Worm (Caenorhabditis elegans) whole organism, L4 larva: ENCODE measurements around the gene Y7A5A.2.

Experiments
- F49E8.2 ChIP-seq: sonication (generic microtip); optimal IDR thresholded peaks from 2 replicates; lab custom pipeline; 2016; ENCODE audit warnings: missing compliant biosample characterization, mild to moderate bottlenecking, missing genetic modification characterization, borderline replicate concordance
- T20F7.1 ChIP-seq: fragments of 200-800 bp; sonication (Bioruptor generic); optimal IDR thresholded peaks from 2 replicates; lab custom pipeline; 2018; ENCODE audit warnings: mild to moderate bottlenecking, missing genetic modification characterization, missing compliant biosample characterization
- aha-1 ChIP-seq: fragments of 150-350 bp; peaks from one replicate; lab custom pipeline; 2014; ENCODE audit warnings: missing biosample characterization, missing genetic modification characterization
- ceh-32 ChIP-seq: sonication (generic microtip); optimal IDR thresholded peaks from 2 replicates; lab custom pipeline; 2016; ENCODE audit warnings: mild to moderate bottlenecking, missing genetic modification characterization, missing compliant biosample characterization; ENCODE audit not compliant: poor library complexity
- ceh-44 ChIP-seq: fragments of 200-800 bp; sonication (Bioruptor generic); IDR thresholded peaks from 2 replicates; pipeline ENCODE4 v1.3.6; 2022; ENCODE audit warnings: missing genetic modification reagents, missing genetic modification characterization, missing compliant biosample characterization
- ces-1 ChIP-seq: fragments of 150-350 bp; sonication (generic microtip); optimal IDR thresholded peaks from 4 replicates; lab custom pipeline; 2014; ENCODE audit warnings: missing biosample characterization, missing genetic modification reagents, missing genetic modification characterization
- ctbp-1 ChIP-seq: fragments of 200-800 bp; sonication (Bioruptor generic); IDR thresholded peaks from 2 replicates; pipeline ENCODE4 v1.3.6; 2022; ENCODE audit warnings: missing genetic modification reagents, missing genetic modification characterization, missing compliant biosample characterization
- daf-16 ChIP-seq, 3 experiments: sonication (generic microtip); optimal IDR thresholded peaks; 2 replicates each; lab custom pipeline; 2016 to 2017; ENCODE audit warnings: missing genetic modification characterization in 3 of 3, missing genetic modification reagents in 3 of 3, mild to moderate bottlenecking in 2 of 3, missing compliant biosample characterization in 2 of 3, missing biosample characterization in 1 of 3, moderate library complexity in 1 of 3
- daf-19 ChIP-seq: fragments of 200-800 bp; sonication (Bioruptor generic); conservative IDR thresholded peaks from 2 replicates; pipeline ENCODE4 v1.3.6; 2022; ENCODE audit warnings: missing genetic modification characterization, missing compliant biosample characterization
- dmd-9 ChIP-seq: fragments of 200-800 bp; sonication (Bioruptor generic); IDR thresholded peaks from 2 replicates; pipeline ENCODE4 v1.3.6; 2022; ENCODE audit warnings: missing genetic modification reagents, missing genetic modification characterization, missing compliant biosample characterization
- dpl-1 ChIP-seq: fragments of 150-350 bp; optimal IDR thresholded peaks from 2 replicates; lab custom pipeline; 2014; ENCODE audit warnings: missing biosample characterization, missing genetic modification reagents, missing genetic modification characterization
- dve-1 ChIP-seq: sonication (generic microtip); optimal IDR thresholded peaks from 2 replicates; lab custom pipeline; 2017; ENCODE audit warnings: antibody characterized with exemption, mild to moderate bottlenecking, missing genetic modification characterization, missing compliant biosample characterization; ENCODE audit not compliant: insufficient read depth
- egl-43 ChIP-seq: fragments of 200-800 bp; sonication (Bioruptor generic); IDR thresholded peaks from 2 replicates; pipeline ENCODE4 v1.3.6; 2022; ENCODE audit warnings: missing genetic modification reagents, missing genetic modification characterization, missing compliant biosample characterization
- fos-1 ChIP-seq: fragments of 150-350 bp; optimal IDR thresholded peaks from 2 replicates; lab custom pipeline; 2014; ENCODE audit warnings: missing biosample characterization, missing genetic modification characterization
- hlh-11 ChIP-seq: fragments of 200-800 bp; sonication (Bioruptor generic); optimal IDR thresholded peaks from 2 replicates; lab custom pipeline; 2018; ENCODE audit warnings: mild to moderate bottlenecking, missing genetic modification characterization, missing compliant biosample characterization
- hlh-30 ChIP-seq: sonication (generic microtip); optimal IDR thresholded peaks from 2 replicates; lab custom pipeline; 2017; ENCODE audit warnings: antibody characterized with exemption, mild to moderate bottlenecking, missing genetic modification characterization, missing compliant biosample characterization; ENCODE audit not compliant: insufficient read depth
- hmg-1.1 ChIP-seq: fragments of 200-800 bp; sonication (Bioruptor generic); IDR thresholded peaks from 2 replicates; pipeline ENCODE4 v1.3.6; 2022; ENCODE audit warnings: missing genetic modification reagents, missing genetic modification characterization, missing compliant biosample characterization
- lin-13 ChIP-seq: fragments of 150-350 bp; optimal IDR thresholded peaks from 2 replicates; lab custom pipeline; 2014; ENCODE audit warnings: missing biosample characterization, missing genetic modification reagents, missing genetic modification characterization
- lin-15B ChIP-seq: fragments of 150-350 bp; sonication (generic microtip); optimal IDR thresholded peaks from 3 replicates; lab custom pipeline; 2014; ENCODE audit warnings: missing biosample characterization, missing genetic modification characterization
- lir-3 ChIP-seq: sonication (generic microtip); optimal IDR thresholded peaks from 2 replicates; lab custom pipeline; 2016; ENCODE audit warnings: mild to moderate bottlenecking, missing genetic modification characterization, missing compliant biosample characterization
- madf-9 ChIP-seq: fragments of 200-800 bp; sonication (Bioruptor generic); conservative IDR thresholded peaks from 2 replicates; pipeline ENCODE4 v1.3.6; 2022; ENCODE audit warnings: missing genetic modification reagents, missing genetic modification characterization, missing compliant biosample characterization
- mdl-1 ChIP-seq, 2 experiments: fragments of 150-350 bp in 1 of 2; sonication (generic microtip) in 1 of 2; optimal IDR thresholded peaks; 2 replicates each; lab custom pipeline; 2014 to 2017; ENCODE audit warnings: missing biosample characterization in 2 of 2, missing genetic modification characterization in 2 of 2
- mep-1 ChIP-seq: fragments of 150-350 bp; sonication (generic microtip); optimal IDR thresholded peaks from 3 replicates; lab custom pipeline; 2014; ENCODE audit warnings: missing biosample characterization, missing genetic modification characterization
- nhr-11 ChIP-seq: fragments of 150-350 bp; optimal IDR thresholded peaks from 2 replicates; lab custom pipeline; 2014; ENCODE audit warnings: missing biosample characterization, missing genetic modification characterization
- nhr-28 ChIP-seq: fragments of 150-350 bp; optimal IDR thresholded peaks from 2 replicates; lab custom pipeline; 2014; ENCODE audit warnings: missing biosample characterization, missing genetic modification characterization
- nhr-41 ChIP-seq: fragments of 200-800 bp; sonication (Bioruptor generic); IDR thresholded peaks from 2 replicates; pipeline ENCODE4 v1.3.6; 2022; ENCODE audit warnings: missing genetic modification reagents, missing genetic modification characterization, missing compliant biosample characterization
- nhr-42 ChIP-seq: fragments of 200-800 bp; sonication (Bioruptor generic); IDR thresholded peaks from 2 replicates; pipeline ENCODE4 v1.3.6; 2022; ENCODE audit warnings: missing genetic modification characterization, missing compliant biosample characterization
- nhr-48 ChIP-seq: sonication (generic microtip); optimal IDR thresholded peaks from 2 replicates; lab custom pipeline; 2016; ENCODE audit warnings: mild to moderate bottlenecking, missing genetic modification characterization, missing compliant biosample characterization
- nhr-77 ChIP-seq: fragments of 150-350 bp; optimal IDR thresholded peaks from 2 replicates; lab custom pipeline; 2014; ENCODE audit warnings: missing biosample characterization, missing genetic modification characterization
- pha-4 ChIP-seq, 2 experiments: fragments of 150-350 bp in 1 of 2; fragments of 200-800 bp in 1 of 2; sonication (Bioruptor generic) in 1 of 2; IDR thresholded peaks in 1 of 2; optimal IDR thresholded peaks in 1 of 2; 2 replicates each; pipeline versions ENCODE4 v1.3.6 to Lab custom; 2014 to 2022; ENCODE audit warnings: missing genetic modification characterization in 2 of 2, missing genetic modification reagents in 2 of 2, missing biosample characterization in 1 of 2, missing compliant biosample characterization in 1 of 2
- set-16 ChIP-seq: fragments of 200-800 bp; sonication (Bioruptor generic); IDR thresholded peaks from 2 replicates; pipeline ENCODE4 v1.3.6; 2022; ENCODE audit warnings: missing genetic modification reagents, missing genetic modification characterization, missing compliant biosample characterization
- skn-1 ChIP-seq: fragments of 150-350 bp; optimal IDR thresholded peaks from 2 replicates; lab custom pipeline; 2014; ENCODE audit warnings: missing biosample characterization, missing genetic modification characterization
- spr-3 ChIP-seq: fragments of 200-800 bp; sonication (Bioruptor generic); optimal IDR thresholded peaks from 2 replicates; lab custom pipeline; 2018; ENCODE audit warnings: mild to moderate bottlenecking, missing genetic modification characterization, missing compliant biosample characterization
- tag-97 ChIP-seq: fragments of 200-800 bp; sonication (Bioruptor generic); IDR thresholded peaks from 2 replicates; pipeline ENCODE4 v1.3.6; 2022; ENCODE audit warnings: missing genetic modification characterization, missing compliant biosample characterization
- tra-1 ChIP-seq: fragments of 200-800 bp; sonication (Bioruptor generic); IDR thresholded peaks from 2 replicates; pipeline ENCODE4 v1.3.6; 2022; ENCODE audit warnings: missing genetic modification reagents, missing genetic modification characterization, missing compliant biosample characterization
- unc-62 ChIP-seq, 3 experiments: fragments of 150-350 bp in 1 of 3; sonication (generic microtip); optimal IDR thresholded peaks in 2 of 3; peaks in 1 of 3; 1 replicate in 1 of 3; 2 replicates in 2 of 3; lab custom pipeline; 2014 to 2017; ENCODE audit warnings: missing biosample characterization in 3 of 3, missing genetic modification characterization in 3 of 3, missing genetic modification reagents in 3 of 3, missing genotype in 1 of 3
- zag-1 ChIP-seq: fragments of 150-350 bp; optimal IDR thresholded peaks from 2 replicates; lab custom pipeline; 2014; ENCODE audit warnings: missing biosample characterization, missing genetic modification characterization
- zfp-3 ChIP-seq: fragments of 200-800 bp; sonication (Bioruptor generic); conservative IDR thresholded peaks from 2 replicates; pipeline ENCODE4 v1.3.6; 2022; ENCODE audit warnings: missing genetic modification reagents, missing genetic modification characterization, missing compliant biosample characterization
- zip-2 ChIP-seq: fragments of 150-350 bp; optimal IDR thresholded peaks from 2 replicates; lab custom pipeline; 2014; ENCODE audit warnings: missing biosample characterization, missing genetic modification characterization
- ztf-7 ChIP-seq: fragments of 150-350 bp; optimal IDR thresholded peaks from 2 replicates; lab custom pipeline; 2014; ENCODE audit warnings: missing biosample characterization, missing genetic modification characterization

The Y7A5A.2 gene

DNA sequence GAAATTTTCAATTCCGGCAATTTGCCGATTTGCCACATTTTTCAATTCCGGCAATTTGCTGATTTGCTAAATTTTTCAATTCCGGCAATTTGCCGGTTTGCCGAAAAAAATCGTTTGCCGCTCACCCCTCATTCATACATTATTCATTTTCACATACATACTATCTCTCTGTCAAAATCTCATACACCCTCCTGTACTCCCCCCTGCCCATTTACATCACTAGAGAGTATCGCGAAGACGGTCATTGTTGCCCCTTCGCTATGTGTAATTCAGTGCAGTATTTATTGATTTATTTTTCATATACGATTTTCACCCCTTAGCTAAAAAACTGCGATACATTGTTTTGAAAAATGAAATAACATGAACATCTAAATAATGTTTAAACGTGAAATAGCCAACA, 36.1 kb downstream of the Y7A5A.2 start (continued):
- peak; percentile 85 for TF ChIP-seq zip-2
- peak; percentile 11 for TF ChIP-seq dpl-1 (GFP tag; lab: Kevin White, UChicago)

ce11 chrX:15731668-15732067, 40.9 kb downstream of the Y7A5A.2 start, which contains the start of gene lin-15A:
lin-15A (plus strand) TSS chrX:15731968.
- TF ChIP-seq tag-97 (GFP tag; lab: Robert Waterston, UW) (no peak), nhr-11 (tag; lab: Kevin White, UChicago) (no peak), mep-1 (tag; lab: Kevin White, UChicago) (no peak), tra-1 (GFP tag; lab: Robert Waterston, UW) (no peak), T20F7.1 (no peak)

- no peak for TF ChIP-seq ztf-7 (tag; lab: Kevin White, UChicago)
- TF ChIP-seq set-16 (GFP tag; lab: Robert Waterston, UW) = no peak
- no peak for TF ChIP-seq nhr-41 (GFP tag; lab: Robert Waterston, UW)
- TF ChIP-seq nhr-48 (tag; lab: Kevin White, UChicago) = no peak
- TF ChIP-seq daf-19 (GFP tag; lab: Robert Waterston, UW) = no peak
- no peak for TF ChIP-seq mep-1 (tag; lab: Kevin White, UChicago)
- TF ChIP-seq unc-62 (GFP tag; optimal IDR thresholded peaks at IDR 0.05 in 1 of 2; lab: Kevin White, UChicago) = peak in 1 of 2 experiments; percentile 96
- no peak for TF ChIP-seq unc-62 (tag; optimal IDR thresholded peaks at IDR 0.05; lab: Kevin White, UChicago)
- TF ChIP-seq, all 104 proteins: peak for 1
These were observed 42.2 kb downstream of the Y7A5A.2 start for ce11 chrX:15730342-15730741.

ce11 chrX:15725566-15726173, 46.9 kb downstream of the Y7A5A.2 start, which contains the start of gene lin-15B:
lin-15B (plus strand) TSS chrX:15726123.
- TF ChIP-seq lir-3 (tag; lab: Kevin White, UChicago) = no peak
- TF ChIP-seq dmd-9 (GFP tag; lab: Robert Waterston, UW) = 0 out of 2 replicates have a peak, but pooled peaks have one; percentile 13
- TF ChIP-seq hmg-1.1 (GFP tag; lab: Robert Waterston, UW) = peak; percentile 19; the same call in 1 of the 2 replicates
- TF ChIP-seq fos-1 (tag; lab: Kevin White, UChicago) = no peak
- TF ChIP-seq nhr-77 (tag; lab: Kevin White, UChicago) = no peak
- peak; percentile 34; the same call in 1 of the 2 replicates for TF ChIP-seq set-16 (GFP tag; lab: Robert Waterston, UW)
- no peak for TF ChIP-seq ctbp-1
- no peak for TF ChIP-seq pha-4 (GFP tag; IDR thresholded peaks at IDR 0.05; lab: Robert Waterston, UW)
- TF ChIP-seq pha-4 (tag; optimal IDR thresholded peaks at IDR 0.05; lab: Kevin White, UChicago) = no peak
- TF ChIP-seq unc-62 (GFP tag; optimal IDR thresholded peaks at IDR 0.05 in 1 of 2; lab: Kevin White, UChicago) = no peak
- no peak for TF ChIP-seq unc-62 (tag; optimal IDR thresholded peaks at IDR 0.05; lab: Kevin White, UChicago)
- no peak for TF ChIP-seq zag-1
- TF ChIP-seq ces-1 (GFP tag; lab: Kevin White, UChicago) = no peak
- TF ChIP-seq egl-43 (GFP tag; lab: Robert Waterston, UW) = peak; percentile 13; the same call in 1 of the 2 replicates

DNA sequence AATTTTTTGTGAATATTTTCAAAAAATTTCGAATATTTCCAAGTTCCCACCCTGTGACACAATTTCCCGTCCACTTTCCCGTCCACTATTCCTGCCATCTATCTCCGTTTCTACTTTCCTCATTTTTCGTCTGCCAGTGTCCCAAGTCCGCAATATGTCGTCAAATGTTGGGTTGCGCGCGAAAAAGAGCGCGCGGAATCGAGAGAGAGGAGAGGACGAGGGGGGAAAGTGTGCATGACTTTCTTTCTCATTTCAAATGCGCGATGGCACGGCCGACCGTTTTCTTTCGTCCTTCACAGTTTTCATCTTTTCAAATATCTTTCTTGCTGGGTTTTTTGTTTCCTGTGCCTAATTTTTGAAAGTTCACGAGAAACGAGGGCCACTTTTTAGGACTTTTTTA, 47.5 kb downstream of the Y7A5A.2 start:
- peak; percentile 45 for TF ChIP-seq lin-13 (GFP tag; lab: Kevin White, UChicago)
- peak; percentile 63 for TF ChIP-seq lin-15B
- TF ChIP-seq daf-16 (GFP tag; optimal IDR thresholded peaks at IDR 0.05; lab: Kevin White, UChicago) = no peak
- peak; percentile 56 for TF ChIP-seq daf-16 (tag; optimal IDR thresholded peaks at IDR 0.05; lab: Kevin White, UChicago)
- peak; percentile 89 for TF ChIP-seq aha-1 (tag; lab: Kevin White, UChicago)
- peak; percentile 52 for TF ChIP-seq dve-1 (tag; lab: Kevin White, UChicago)
- TF ChIP-seq mdl-1 (tag; optimal IDR thresholded peaks at IDR 0.05; lab: Kevin White, UChicago) = peak in 1 of 2 experiments; percentile 46
- no peak for TF ChIP-seq skn-1 (tag; lab: Kevin White, UChicago)
- no peak for TF ChIP-seq F49E8.2 (tag; lab: Kevin White, UChicago)
- no peak for TF ChIP-seq daf-19 (GFP tag; lab: Robert Waterston, UW)
- TF ChIP-seq nhr-28 (tag; lab: Kevin White, UChicago) = peak; percentile 44
- no peak for TF ChIP-seq zfp-3 (GFP tag; lab: Robert Waterston, UW)
- TF ChIP-seq hlh-11 (tag; lab: Kevin White, UChicago) = peak; percentile 54
- TF ChIP-seq nhr-42 = no peak
- peak; percentile 39; the same call in 1 of the 2 replicates for TF ChIP-seq madf-9 (GFP tag; lab: Robert Waterston, UW)
- no peak for TF ChIP-seq ceh-44
- no peak for TF ChIP-seq spr-3 (GFP tag; lab: Kevin White, UChicago)
- peak; percentile 65 for TF ChIP-seq dpl-1 (GFP tag; lab: Kevin White, UChicago)
- no peak for TF ChIP-seq ceh-32 (tag; lab: Kevin White, UChicago)
- peak; percentile 89 for TF ChIP-seq hlh-30
